Fruit fly (Drosophila melanogaster) whole organism, embryonic: Measurements from ENCODE around the gene CG4629.

Experiments used
- Adf1 ChIP-seq: fragments of 200-800 bp; sonication (Bioruptor generic); IDR thresholded peaks from 2 replicates; pipeline ENCODE4 v1.3.6; 2022; ENCODE audit warnings: missing biosample characterization, missing genetic modification characterization
- CG10267 ChIP-seq: fragments of 200-800 bp; sonication (Bioruptor generic); optimal IDR thresholded peaks from 2 replicates; lab custom pipeline; 2018; ENCODE audit warnings: missing biosample characterization, mild to moderate bottlenecking, missing genetic modification characterization, moderate library complexity
- CG10979 ChIP-seq: fragments of 200-800 bp; sonication (Bioruptor generic); optimal IDR thresholded peaks from 2 replicates; lab custom pipeline; 2018; ENCODE audit warnings: missing biosample characterization, mild to moderate bottlenecking, missing genetic modification characterization, moderate library complexity
- CG11093 ChIP-seq: fragments of 200-800 bp; sonication (Bioruptor generic); IDR thresholded peaks from 3 replicates; pipeline ENCODE4 v1.3.6; 2022; ENCODE audit warnings: missing biosample characterization, missing genetic modification characterization
- CG11398 ChIP-seq: fragments of 200-800 bp; sonication (Bioruptor generic); optimal IDR thresholded peaks from 2 replicates; lab custom pipeline; 2016; ENCODE audit warnings: missing biosample characterization, missing genetic modification characterization
- CG12942 ChIP-seq: fragments of 200-800 bp; sonication (Bioruptor generic); optimal IDR thresholded peaks from 3 replicates; lab custom pipeline; 2016; ENCODE audit warnings: missing biosample characterization, missing genetic modification characterization
- CG1603 ChIP-seq: fragments of 200-800 bp; sonication (Bioruptor generic); optimal IDR thresholded peaks from 2 replicates; lab custom pipeline; 2019; ENCODE audit warnings: missing biosample characterization, mild to moderate bottlenecking, missing genetic modification characterization, moderate library complexity
- CG17328 ChIP-seq: fragments of 200-800 bp; sonication (Bioruptor generic); IDR thresholded peaks from 2 replicates; pipeline ENCODE4 v1.3.6; 2022; ENCODE audit warnings: missing biosample characterization, missing genetic modification characterization
- CG17359 ChIP-seq: fragments of 200-800 bp; sonication (Bioruptor generic); optimal IDR thresholded peaks from 3 replicates; lab custom pipeline; 2018; ENCODE audit warnings: missing biosample characterization, mild to moderate bottlenecking, missing genetic modification characterization, moderate library complexity
- CG2120 ChIP-seq: fragments of 200-800 bp; sonication (Bioruptor generic); optimal IDR thresholded peaks from 3 replicates; lab custom pipeline; 2016; ENCODE audit warnings: missing biosample characterization, missing genetic modification characterization
- CG30431 ChIP-seq: fragments of 200-800 bp; sonication (Bioruptor generic); optimal IDR thresholded peaks from 2 replicates; lab custom pipeline; 2017; ENCODE audit warnings: missing biosample characterization, missing genetic modification characterization
- CG3847 ChIP-seq: fragments of 200-800 bp; sonication (Bioruptor generic); IDR thresholded peaks from 2 replicates; pipeline ENCODE4 v1.3.6; 2022; ENCODE audit warnings: missing biosample characterization, missing genetic modification characterization
- CG4404 ChIP-seq: fragments of 200-800 bp; sonication (Bioruptor generic); IDR thresholded peaks from 2 replicates; pipeline ENCODE4 v1.3.6; 2022; ENCODE audit warnings: missing biosample characterization, missing genetic modification characterization
- CG4424 ChIP-seq: fragments of 200-800 bp; sonication (Bioruptor generic); optimal IDR thresholded peaks from 3 replicates; lab custom pipeline; 2016; ENCODE audit warnings: missing biosample characterization, missing genetic modification characterization
- CG7839 ChIP-seq: fragments of 200-800 bp; sonication (Bioruptor generic); optimal IDR thresholded peaks from 3 replicates; lab custom pipeline; 2018; ENCODE audit warnings: missing biosample characterization, mild to moderate bottlenecking, missing genetic modification characterization, moderate library complexity
- CG8478 ChIP-seq: fragments of >200 bp; optimal IDR thresholded peaks from 2 replicates; lab custom pipeline; 2018
- CG9932 ChIP-seq: fragments of 200-800 bp; sonication (Bioruptor generic); IDR thresholded peaks from 2 replicates; pipeline ENCODE4 v1.3.6; 2022; ENCODE audit warnings: missing biosample characterization, missing genetic modification characterization
- Dp ChIP-seq: fragments of 200-800 bp; sonication (Bioruptor generic); optimal IDR thresholded peaks from 2 replicates; lab custom pipeline; 2018; ENCODE audit warnings: missing biosample characterization, mild to moderate bottlenecking, missing genetic modification characterization, moderate library complexity
- Ets97D ChIP-seq: fragments of 200-800 bp; sonication (Bioruptor generic); optimal IDR thresholded peaks from 3 replicates; lab custom pipeline; 2016; ENCODE audit warnings: missing biosample characterization, missing genetic modification characterization
- Hr3 ChIP-seq: fragments of 200-800 bp; sonication (Bioruptor generic); optimal IDR thresholded peaks from 3 replicates; lab custom pipeline; 2016; ENCODE audit warnings: missing biosample characterization, missing genetic modification characterization
- Hr78 ChIP-seq, 2 experiments: fragments of 200-800 bp in 1 of 2; fragments of >200 bp in 1 of 2; sonication (Bioruptor generic) in 1 of 2; optimal IDR thresholded peaks; 2 replicates each; lab custom pipeline; 2017 to 2019; ENCODE audit warnings: missing biosample characterization in 2 of 2, missing genetic modification characterization in 2 of 2, mild to moderate bottlenecking in 1 of 2, moderate library complexity in 1 of 2
- Hsf ChIP-seq: fragments of 200-800 bp; sonication (Bioruptor generic); optimal IDR thresholded peaks from 3 replicates; lab custom pipeline; 2016; ENCODE audit warnings: missing biosample characterization, missing genetic modification characterization
- MBD-R2 ChIP-seq: fragments of 200-800 bp; sonication (Bioruptor generic); IDR thresholded peaks from 2 replicates; pipeline ENCODE4 v1.3.6; 2022; ENCODE audit warnings: missing biosample characterization, missing genetic modification characterization
- Mrtf ChIP-seq: fragments of 200-800 bp; sonication (Bioruptor generic); IDR thresholded peaks from 3 replicates; pipeline ENCODE4 v1.3.6; 2022; ENCODE audit warnings: missing biosample characterization, missing genetic modification characterization
- NFAT ChIP-seq: fragments of 200-800 bp; sonication (Bioruptor generic); IDR thresholded peaks from 2 replicates; pipeline ENCODE4 v1.3.6; 2022; ENCODE audit warnings: missing biosample characterization, missing genetic modification characterization
- NfI ChIP-seq: fragments of 200-800 bp; sonication (Bioruptor generic); optimal IDR thresholded peaks from 3 replicates; lab custom pipeline; 2018; ENCODE audit warnings: missing biosample characterization, mild to moderate bottlenecking, missing genetic modification characterization, moderate library complexity
- Sry-δ ChIP-seq: fragments of 200-800 bp; sonication (Bioruptor generic); optimal IDR thresholded peaks from 2 replicates; lab custom pipeline; 2016; ENCODE audit warnings: missing biosample characterization, missing genetic modification characterization
- Stat92E ChIP-seq, 3 experiments: fragments of >200 bp in 2 of 3; fragments of 200-800 bp in 1 of 3; sonication (Bioruptor generic) in 1 of 3; optimal IDR thresholded peaks; 2 replicates each; lab custom pipeline; 2017 to 2019; ENCODE audit warnings: missing biosample characterization in 3 of 3, missing genetic modification characterization in 3 of 3, mild to moderate bottlenecking in 1 of 3, moderate library complexity in 1 of 3
- TFAM ChIP-seq: fragments of 200-800 bp; sonication (Bioruptor generic); optimal IDR thresholded peaks from 2 replicates; lab custom pipeline; 2017; ENCODE audit warnings: missing biosample characterization, missing genetic modification characterization, inconsistent platforms
- ab ChIP-seq: fragments of 200-800 bp; sonication (Bioruptor generic); optimal IDR thresholded peaks from 2 replicates; lab custom pipeline; 2016; ENCODE audit warnings: missing biosample characterization, missing genetic modification characterization
- amos ChIP-seq: fragments of 200-800 bp; sonication (Bioruptor generic); IDR thresholded peaks from 2 replicates; pipeline ENCODE4 v1.3.6; 2022; ENCODE audit warnings: missing biosample characterization, missing genetic modification characterization; ENCODE audit not compliant: partially characterized antibody
- bsh ChIP-seq, 2 experiments: fragments of 200-800 bp; sonication (Bioruptor generic); optimal IDR thresholded peaks; 2 replicates each; lab custom pipeline; 2017 to 2018; ENCODE audit warnings: mild to moderate bottlenecking in 2 of 2, missing biosample characterization in 2 of 2, missing genetic modification characterization in 2 of 2, moderate library complexity in 1 of 2
- btn ChIP-seq: fragments of 200-800 bp; sonication (Bioruptor generic); optimal IDR thresholded peaks from 2 replicates; lab custom pipeline; 2016; ENCODE audit warnings: missing biosample characterization, missing genetic modification characterization
- cato ChIP-seq: fragments of 200-800 bp; sonication (Bioruptor generic); optimal IDR thresholded peaks from 2 replicates; lab custom pipeline; 2016; ENCODE audit warnings: missing biosample characterization, missing genetic modification characterization, borderline replicate concordance
- chm ChIP-seq: fragments of 200-800 bp; sonication (Bioruptor generic); IDR thresholded peaks from 2 replicates; pipeline ENCODE4 v1.3.6; 2022; ENCODE audit warnings: missing biosample characterization, missing genetic modification characterization
- crp ChIP-seq, 2 experiments: fragments of 200-800 bp; sonication (Bioruptor generic); optimal IDR thresholded peaks; 2 replicates in 1 of 2; 3 replicates in 1 of 2; lab custom pipeline; 2017; ENCODE audit warnings: missing biosample characterization in 2 of 2, missing genetic modification characterization in 2 of 2, mild to moderate bottlenecking in 1 of 2, moderate library complexity in 1 of 2
- en ChIP-seq: fragments of 200-800 bp; sonication (Bioruptor generic); optimal IDR thresholded peaks from 2 replicates; lab custom pipeline; 2016; ENCODE audit warnings: missing biosample characterization, missing genetic modification characterization
- ewg ChIP-seq: fragments of 200-800 bp; sonication (Bioruptor generic); optimal IDR thresholded peaks from 3 replicates; lab custom pipeline; 2017; ENCODE audit warnings: mild to moderate bottlenecking, missing biosample characterization, missing genetic modification reagents, missing genetic modification characterization
- exex ChIP-seq: fragments of 200-800 bp; sonication (Bioruptor generic); optimal IDR thresholded peaks from 4 replicates; lab custom pipeline; 2018; ENCODE audit warnings: missing biosample characterization, mild to moderate bottlenecking, missing genetic modification characterization, moderate library complexity
- gt ChIP-seq: fragments of 200-800 bp; sonication (Bioruptor generic); IDR thresholded peaks from 2 replicates; pipeline ENCODE4 v1.3.6; 2022; ENCODE audit warnings: missing biosample characterization, missing genetic modification characterization
- kah ChIP-seq: fragments of 200-800 bp; sonication (Bioruptor generic); optimal IDR thresholded peaks from 2 replicates; lab custom pipeline; 2018; ENCODE audit warnings: missing biosample characterization, mild to moderate bottlenecking, missing genetic modification characterization
- ken ChIP-seq: fragments of 200-800 bp; sonication (Bioruptor generic); IDR thresholded peaks from 3 replicates; pipeline ENCODE4 v1.3.6; 2022; ENCODE audit warnings: missing biosample characterization, missing genetic modification characterization
- lilli ChIP-seq: fragments of 200-800 bp; sonication (Bioruptor generic); optimal IDR thresholded peaks from 3 replicates; lab custom pipeline; 2016; ENCODE audit warnings: missing biosample characterization, missing genetic modification characterization
- lmd ChIP-seq: fragments of 200-800 bp; sonication (Bioruptor generic); IDR thresholded peaks from 2 replicates; pipeline ENCODE4 v1.3.6; 2022; ENCODE audit warnings: missing biosample characterization, missing genetic modification characterization
- mld ChIP-seq: fragments of 200-800 bp; sonication (Bioruptor generic); IDR thresholded peaks from 3 replicates; pipeline ENCODE4 v1.3.6; 2022; ENCODE audit warnings: missing biosample characterization, missing genetic modification characterization; ENCODE audit not compliant: partially characterized antibody
- nmo ChIP-seq: fragments of 200-800 bp; sonication (Bioruptor generic); optimal IDR thresholded peaks from 2 replicates; lab custom pipeline; 2018; ENCODE audit warnings: missing biosample characterization, mild to moderate bottlenecking, missing genetic modification characterization, moderate library complexity
- pan ChIP-seq, 4 experiments: fragments of >200 bp in 3 of 4; fragments of 200-800 bp in 1 of 4; sonication (Bioruptor generic) in 1 of 4; optimal IDR thresholded peaks in 3 of 4; IDR thresholded peaks in 1 of 4; 2 replicates each; pipeline versions ENCODE4 v1.3.6 to Lab custom; 2017 to 2022; ENCODE audit warnings: missing biosample characterization in 2 of 4, missing genetic modification characterization in 2 of 4, mixed read lengths in 1 of 4
- psq ChIP-seq: fragments of 200-800 bp; sonication (Bioruptor generic); optimal IDR thresholded peaks from 2 replicates; lab custom pipeline; 2017; ENCODE audit warnings: missing biosample characterization, missing genetic modification characterization
- repo ChIP-seq: fragments of 200-800 bp; sonication (Bioruptor generic); optimal IDR thresholded peaks from 2 replicates; lab custom pipeline; 2016; ENCODE audit warnings: missing biosample characterization, missing genetic modification characterization
- slbo ChIP-seq: fragments of 200-800 bp; sonication (Bioruptor generic); IDR thresholded peaks from 2 replicates; pipeline ENCODE4 v1.3.6; 2022; ENCODE audit warnings: missing biosample characterization, missing genetic modification characterization
- wek ChIP-seq: fragments of 200-800 bp; sonication (Bioruptor generic); optimal IDR thresholded peaks from 3 replicates; lab custom pipeline; 2018; ENCODE audit warnings: missing biosample characterization, mild to moderate bottlenecking, missing genetic modification characterization, moderate library complexity

CG4629 gene

dm6 chr2L:1091675-1092074 is 10.6 kb downstream of the CG4629 start (continued):
- TF ChIP-seq psq (GFP tag; lab: Kevin White, UChicago) (no peak), CG8478 (lab: Kevin White, UChicago) (no peak), NfI (GFP tag; lab: Kevin White, UChicago) (no peak), CG17359 (no peak), CG10979 (tag; lab: Kevin White, UChicago) (no peak), exex (tag; lab: Kevin White, UChicago) (no peak), ewg (GFP tag; lab: Kevin White, UChicago) (no peak), btn (GFP tag; lab: Kevin White, UChicago) (no peak), Hsf (GFP tag; lab: Kevin White, UChicago) (no peak), CG3847 (no peak), repo (GFP tag; lab: Kevin White, UChicago) (no peak), TFAM (no peak), chm (GFP tag; lab: Robert Waterston, UW) (no peak), wek (GFP tag; lab: Kevin White, UChicago) (no peak), ken (GFP tag; lab: Robert Waterston, UW) (no peak), CG9932 (GFP tag; lab: Robert Waterston, UW) (no peak), CG4424 (GFP tag; lab: Kevin White, UChicago) (no peak), Dp (GFP tag; lab: Kevin White, UChicago) (no peak), en (no peak), CG11398 (no peak), Mrtf (GFP tag; lab: Robert Waterston, UW) (no peak), mld (no peak), amos (GFP tag; lab: Robert Waterston, UW) (no peak), kah (GFP tag; lab: Kevin White, UChicago) (no peak), gt (no peak), CG17328 (GFP tag; lab: Robert Waterston, UW) (0 out of 2 replicates have a peak, but pooled peaks have one; percentile 13), cato (no peak), Stat92E (GFP tag; optimal IDR thresholded peaks at IDR 0.05; lab: Kevin White, UChicago) (no peak), CG12942 (GFP tag; lab: Kevin White, UChicago) (no peak), CG10267 (tag; lab: Kevin White, UChicago) (no peak), lilli (GFP tag; lab: Kevin White, UChicago) (no peak), MBD-R2 (0 out of 2 replicates have a peak, but pooled peaks have one; percentile 7), slbo (GFP tag; lab: Robert Waterston, UW) (peak; percentile 38), ab (GFP tag; lab: Kevin White, UChicago) (no peak), crp (GFP tag; optimal IDR thresholded peaks at IDR 0.05; lab: Kevin White, UChicago) (no peak), CG11093 (GFP tag; lab: Robert Waterston, UW) (no peak), bsh (GFP tag; optimal IDR thresholded peaks at IDR 0.05; lab: Kevin White, UChicago) (no peak), Hr78 (GFP tag; optimal IDR thresholded peaks at IDR 0.05; lab: Kevin White, UChicago) (no peak), CG7839 (no peak), lmd (GFP tag; lab: Robert Waterston, UW) (0 out of 2 replicates have a peak, but pooled peaks have one; percentile 12), CG1603 (tag; lab: Kevin White, UChicago) (peak; percentile 9), nmo (GFP tag; lab: Kevin White, UChicago) (no peak), CG2120 (GFP tag; lab: Kevin White, UChicago) (peak; percentile 38), Ets97D (GFP tag; lab: Kevin White, UChicago) (no peak), CG30431 (GFP tag; lab: Kevin White, UChicago) (no peak), pan (optimal IDR thresholded peaks at IDR 0.05; lab: Kevin White, UChicago) (no peak), pan (GFP tag; optimal IDR thresholded peaks at IDR 0.05 in 1 of 2, IDR thresholded peaks at IDR 0.05 in 1 of 2) (no peak), Sry-δ (GFP tag; lab: Kevin White, UChicago) (no peak), NFAT (GFP tag; lab: Robert Waterston, UW) (peak; percentile 28; the same call in 1 of the 2 replicates), Hr3 (GFP tag; lab: Kevin White, UChicago) (no peak), Adf1 (GFP tag; lab: Robert Waterston, UW) (no peak), CG4404 (GFP tag; lab: Robert Waterston, UW) (no peak)
